Worm (Caenorhabditis elegans): Measurements from ENCODE around the gene C44C10.7.

DNA sequence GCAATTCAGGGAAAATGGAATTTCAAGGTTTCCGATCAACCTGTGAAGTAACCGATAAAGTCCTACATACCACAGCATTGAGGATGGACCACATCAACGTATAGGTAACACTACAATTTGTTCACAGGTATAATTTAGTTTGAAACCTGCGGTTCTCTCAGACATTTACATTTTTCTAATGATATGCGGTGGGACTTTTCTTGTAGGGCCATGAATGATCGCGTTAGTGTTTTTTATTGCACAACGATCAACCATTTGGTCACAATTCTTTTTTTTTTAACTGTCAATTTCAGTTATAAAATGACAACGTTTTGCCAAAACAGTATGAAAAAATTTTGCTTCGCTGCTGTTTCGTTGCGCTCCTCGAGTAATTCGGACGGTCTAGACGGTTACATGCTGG is 8.6 kb upstream of the C44C10.7 start, which contains the start of gene C44C10.12:
- TF ChIP-seq ceh-16 (tag; optimal IDR thresholded peaks at IDR 0.05) (no peak), lsy-2 (tag; optimal IDR thresholded peaks at IDR 0.05) (no peak), elt-3 (tag; optimal IDR thresholded peaks at IDR 0.05) (no peak), unc-62 (GFP tag; optimal IDR thresholded peaks at IDR 0.05) (no peak), gmeb-1 (tag; optimal IDR thresholded peaks at IDR 0.05) (no peak), nhr-77 (tag; optimal IDR thresholded peaks at IDR 0.05) (no peak)
